Worm (Caenorhabditis elegans) whole organism, L4/young adult: ENCODE data around the gene T27E4.5.

Experiments used
- W03F9.2 ChIP-seq: fragments of 150-350 bp; optimal IDR thresholded peaks from 2 replicates; lab custom pipeline; 2014; ENCODE audit warnings: missing biosample characterization, missing genetic modification characterization
- dao-5 ChIP-seq: sonication (generic microtip); optimal IDR thresholded peaks from 2 replicates; lab custom pipeline; 2016; ENCODE audit warnings: missing genotype, missing genetic modification characterization, moderate library complexity, missing compliant biosample characterization
- him-1 ChIP-seq: sonication (generic microtip); optimal IDR thresholded peaks from 2 replicates; lab custom pipeline; 2016; ENCODE audit warnings: missing genotype, missing genetic modification reagents, missing genetic modification characterization, missing compliant biosample characterization

T27E4.5 gene

DNA sequence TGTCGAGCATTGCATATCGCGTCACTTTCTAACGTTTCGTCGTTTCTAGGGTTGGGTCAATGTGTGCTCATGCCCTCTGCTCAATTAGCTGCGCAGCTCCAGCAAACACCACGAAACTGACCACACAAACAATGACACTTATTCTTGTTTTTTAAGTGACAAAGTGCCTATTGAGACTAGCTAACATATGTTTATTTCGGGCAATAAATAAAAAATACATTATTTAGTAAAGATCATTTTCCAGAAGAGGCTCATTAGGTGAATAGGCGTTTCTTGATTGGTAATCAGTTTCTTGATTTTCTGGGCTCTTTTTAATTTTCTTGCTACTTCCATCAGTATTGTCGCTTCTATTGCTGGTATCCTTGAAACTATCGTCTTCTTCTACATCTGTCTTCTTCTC, at the start of gene T27E4.5:
Gene T27E4.5 (minus strand): TSS at position 101 of the 400 bp plus-strand sequence.
- TF ChIP-seq him-1 (tag; lab: Kevin White, UChicago) (no peak), W03F9.2 (tag; lab: Kevin White, UChicago) (no peak), dao-5 (no peak)

DNA sequence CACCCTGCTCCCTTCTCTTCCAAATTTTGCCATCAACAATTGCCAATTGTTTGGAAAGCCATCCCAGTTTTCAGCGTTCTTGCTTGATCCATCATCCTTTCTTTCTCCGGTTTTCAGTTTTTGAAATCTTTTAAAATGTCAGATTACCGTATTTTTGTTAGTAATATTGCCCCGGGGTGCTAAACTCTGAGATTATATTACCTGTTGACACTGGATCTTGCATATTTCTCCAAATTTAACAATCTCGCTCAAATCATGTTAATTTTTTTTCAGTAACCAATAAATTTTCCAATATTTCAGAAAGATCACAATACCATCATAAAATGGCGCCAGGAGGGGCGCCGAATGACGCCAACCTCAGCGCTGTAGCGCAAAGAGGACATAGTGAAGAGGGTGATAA, 42.9 kb upstream of the T27E4.5 start, which contains the start of gene F21C10.7:
Gene F21C10.7 (plus strand): TSS at position 301 of the 400 bp plus-strand sequence.
- TF ChIP-seq dao-5 (no peak), W03F9.2 (tag; lab: Kevin White, UChicago) (no peak), him-1 (tag; lab: Kevin White, UChicago) (no peak)

ce11 chrV:9111957-9112356, 42.4 kb upstream of the T27E4.5 start:
- no peak for TF ChIP-seq dao-5

- no peak for TF ChIP-seq dao-5
Measured at ce11 chrV:9109281-9109680, 39.7 kb upstream of the T27E4.5 start, which contains the start of gene pqn-31. Gene pqn-31, plus strand, starts transcription at chrV:9109581.

DNA sequence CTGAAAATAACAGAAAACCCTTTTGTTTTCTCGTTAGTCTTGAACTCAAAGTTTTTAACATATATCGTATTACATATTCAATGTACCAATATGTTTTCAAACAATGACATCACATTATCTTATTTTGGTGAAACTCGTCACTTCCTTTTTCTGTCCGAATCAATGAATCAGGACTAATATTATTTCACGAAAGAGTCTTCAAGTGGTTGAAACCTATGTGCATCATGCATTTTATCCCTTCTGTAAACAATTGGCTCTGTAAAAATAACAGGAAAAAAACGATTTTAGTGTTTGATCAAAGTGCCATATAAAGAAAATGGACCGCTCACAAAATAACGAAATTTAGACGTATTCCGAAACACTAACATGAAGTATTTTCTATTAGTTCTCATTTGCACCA, 38.6 kb upstream of the T27E4.5 start, which contains the start of gene F21C10.18:
Gene F21C10.18 (plus strand): TSS at position 301 of the 400 bp plus-strand sequence.
- no peak for TF ChIP-seq W03F9.2 (tag; lab: Kevin White, UChicago)

DNA sequence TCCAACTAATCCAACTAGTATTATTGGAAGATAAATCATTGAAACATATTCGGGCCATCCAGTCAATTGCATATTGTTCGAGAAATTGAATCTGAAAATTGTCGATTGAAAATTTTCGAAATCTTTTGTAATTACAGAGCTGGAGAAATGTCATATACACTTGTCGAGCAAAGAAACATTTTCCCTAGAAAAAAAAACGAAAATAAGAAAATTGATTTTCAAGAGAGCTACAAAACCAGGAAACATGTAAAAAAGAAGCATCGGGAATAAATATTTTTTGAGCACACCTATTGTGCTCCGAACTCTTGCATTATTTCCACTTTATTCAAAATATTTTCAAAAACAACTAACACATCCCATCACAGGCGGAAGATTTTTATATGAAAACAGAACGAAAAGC, 31.5 kb upstream of the T27E4.5 start, which contains the start of gene frpr-6:
Gene frpr-6 (minus strand): TSS at position 101 of the 400 bp plus-strand sequence.
- TF ChIP-seq him-1 (tag; lab: Kevin White, UChicago) (no peak), W03F9.2 (tag; lab: Kevin White, UChicago) (no peak), dao-5 (no peak)

DNA sequence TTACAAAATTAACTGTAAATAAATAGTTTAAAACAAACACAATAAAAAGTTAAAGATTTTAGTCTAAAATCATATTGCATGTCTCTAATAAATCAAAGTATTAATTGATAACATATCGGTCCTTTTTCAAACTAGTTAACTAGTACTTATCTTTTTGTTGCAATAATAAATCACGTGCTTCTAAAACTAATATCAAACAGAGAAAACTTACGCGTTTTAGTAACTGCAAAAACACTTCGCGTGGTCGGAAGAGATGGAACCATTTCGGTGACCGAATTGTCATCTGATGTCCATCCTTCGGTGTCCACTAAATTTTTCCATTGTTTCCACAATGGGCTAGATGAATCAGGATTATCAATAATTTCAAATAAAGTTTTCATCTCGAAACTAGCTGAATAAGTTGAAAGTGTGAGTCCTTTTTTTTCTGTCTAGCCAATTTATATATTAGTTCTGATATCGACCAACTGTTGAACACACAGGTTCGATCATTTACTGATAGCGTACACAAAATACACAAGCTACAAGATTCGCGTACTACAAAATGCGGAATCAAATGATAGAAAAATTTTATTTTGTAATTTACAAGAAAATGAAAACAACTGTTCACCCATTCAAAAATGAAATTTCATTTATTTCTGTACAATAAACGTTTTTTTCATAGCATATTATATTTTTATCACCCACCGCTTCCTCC, 28.8 kb upstream of the T27E4.5 start, which contains the start of gene F21C10.9:
Gene F21C10.9 (minus strand): TSS at position 417 of the 694 bp plus-strand sequence.
- TF ChIP-seq dao-5 (no peak), W03F9.2 (tag; lab: Kevin White, UChicago) (no peak), him-1 (tag; lab: Kevin White, UChicago) (no peak)

ce11 chrV:9097213-9097612, 27.6 kb upstream of the T27E4.5 start:
- TF ChIP-seq dao-5 = no peak

DNA sequence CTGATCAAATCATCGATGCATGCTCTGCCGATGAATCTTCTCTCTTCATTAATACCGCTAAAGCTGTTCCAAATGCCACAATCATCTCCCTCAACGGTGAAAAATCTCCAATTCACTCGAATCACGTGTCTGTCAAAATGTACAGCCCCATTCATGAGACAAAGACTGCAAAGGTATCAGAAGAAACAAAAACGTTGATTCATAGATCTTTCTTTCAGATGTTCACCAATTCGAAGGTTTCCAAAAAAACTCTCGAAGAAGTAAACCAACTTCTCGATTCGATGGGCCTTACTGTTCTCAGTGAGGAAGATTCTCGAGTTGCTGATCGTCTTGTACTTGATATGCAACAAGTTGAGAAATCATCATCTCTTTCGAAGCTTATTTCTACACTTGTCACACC, 27.1 kb upstream of the T27E4.5 start:
- TF ChIP-seq dao-5 (no peak), him-1 (tag; lab: Kevin White, UChicago) (no peak), W03F9.2 (tag; lab: Kevin White, UChicago) (no peak)

- peak; percentile 32 for TF ChIP-seq W03F9.2 (tag; lab: Kevin White, UChicago)
- TF ChIP-seq him-1 (tag; lab: Kevin White, UChicago) = no peak
Measured at ce11 chrV:9095613-9096317, 26.2 kb upstream of the T27E4.5 start, which contains the start of gene F21C10.10. Gene F21C10.10, plus strand, starts transcription at chrV:9096267.

- TF ChIP-seq W03F9.2 (tag; lab: Kevin White, UChicago) (no peak), him-1 (tag; lab: Kevin White, UChicago) (no peak), dao-5 (no peak)
Measured at ce11 chrV:9094976-9095375, 25.4 kb upstream of the T27E4.5 start.

ce11 chrV:9094060-9094628, 24.6 kb upstream of the T27E4.5 start:
- no peak for TF ChIP-seq dao-5
- TF ChIP-seq W03F9.2 (tag; lab: Kevin White, UChicago) = no peak
- no peak for TF ChIP-seq him-1 (tag; lab: Kevin White, UChicago)

DNA sequence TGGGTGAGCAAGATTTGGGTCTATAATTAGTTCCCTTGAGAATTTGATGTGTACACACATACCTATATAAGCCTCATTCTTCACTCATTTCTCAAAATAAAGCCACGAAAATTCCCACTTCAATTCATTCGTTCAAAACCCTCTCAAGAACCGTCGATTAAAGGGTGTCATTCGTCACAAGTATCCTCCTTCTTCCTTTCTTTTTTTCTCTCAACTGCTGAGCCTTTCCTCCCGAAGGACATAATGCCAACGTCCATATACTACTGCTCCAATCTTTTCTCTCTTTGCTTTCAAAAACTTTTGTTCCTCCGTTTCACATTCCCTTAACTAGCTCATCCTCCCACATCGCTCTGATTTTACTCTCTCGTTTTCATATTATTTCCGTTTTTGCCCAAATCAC, 22.6 kb upstream of the T27E4.5 start, which contains the start of gene T27E4.1:
Gene T27E4.1 (plus strand): TSS at position 137 of the 400 bp plus-strand sequence.
- TF ChIP-seq him-1 (tag; lab: Kevin White, UChicago) (no peak), dao-5 (no peak), W03F9.2 (tag; lab: Kevin White, UChicago) (no peak)

DNA sequence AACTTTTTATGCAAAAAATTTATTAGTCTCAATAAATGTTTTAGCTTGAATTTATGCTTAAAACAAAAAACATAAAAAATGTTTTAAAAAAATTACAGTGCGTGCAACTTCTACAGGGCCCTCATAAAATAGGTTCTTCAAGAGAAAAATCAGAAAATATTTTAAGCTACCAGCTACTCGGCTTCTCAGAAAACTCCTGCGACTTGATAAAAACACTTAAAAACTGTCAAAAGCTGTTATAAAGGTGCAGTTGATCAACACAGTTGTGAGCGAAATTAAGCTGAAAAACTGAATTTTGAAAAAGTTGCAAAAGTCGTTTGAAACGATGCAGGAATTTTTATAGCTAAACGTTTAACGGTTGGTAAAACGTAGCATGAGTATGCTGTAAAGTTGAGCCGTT, 19.2 kb upstream of the T27E4.5 start:
- TF ChIP-seq him-1 (tag; lab: Kevin White, UChicago) = no peak
- no peak for TF ChIP-seq W03F9.2 (tag; lab: Kevin White, UChicago)
- TF ChIP-seq dao-5 = no peak
